Fruit fly (Drosophila melanogaster): ENCODE data around the gene hng3.
A peak's percentile ranks its signal among the peaks of the same experiment; 100 is the strongest.

hng3 gene

dm6 chr3L:738523-739356 lies 16.5 kb downstream of the hng3 start (continued):
- TF ChIP-seq Hsf (GFP tag; optimal IDR thresholded peaks at IDR 0.05), result peak; percentile 83
- peak; percentile 54 for TF ChIP-seq CG7271 (tag; optimal IDR thresholded peaks at IDR 0.05)
- peak; percentile 94 for TF ChIP-seq phol (tag; optimal IDR thresholded peaks at IDR 0.05)
- peak; percentile 35 for TF ChIP-seq wek (GFP tag; optimal IDR thresholded peaks at IDR 0.05)
- peak; percentile 87 for TF ChIP-seq Hr3 (GFP tag; optimal IDR thresholded peaks at IDR 0.05)
- no peak for TF ChIP-seq CG14860 (GFP tag; IDR thresholded peaks at IDR 0.05; ENCODE audit: partially characterized antibody)
- peak; percentile 76 for TF ChIP-seq cwo (GFP tag; optimal IDR thresholded peaks at IDR 0.05)
- peak; percentile 92 to 97 for TF ChIP-seq bsh (GFP tag; optimal IDR thresholded peaks at IDR 0.05)
- TF ChIP-seq CG3407 (GFP tag; optimal IDR thresholded peaks at IDR 0.05), result peak; percentile 89
- TF ChIP-seq Lim3 (GFP tag; IDR thresholded peaks at IDR 0.05), result peak; percentile 68
- TF ChIP-seq ind (GFP tag; optimal IDR thresholded peaks at IDR 0.05), result peak; percentile 88
- peak; percentile 85 for TF ChIP-seq CG3847 (GFP tag; IDR thresholded peaks at IDR 0.05)
- peak; percentile 68 for TF ChIP-seq sd (tag; optimal IDR thresholded peaks at IDR 0.05)
- peak; percentile 46 for TF ChIP-seq CG7786 (GFP tag; optimal IDR thresholded peaks at IDR 0.05)
- peak; percentile 91 for TF ChIP-seq CG1233 (GFP tag; optimal IDR thresholded peaks at IDR 0.05)
- TF ChIP-seq CG16813 (GFP tag; IDR thresholded peaks at IDR 0.05; ENCODE audit: partially characterized antibody), result no peak
- TF ChIP-seq dimm (GFP tag; IDR thresholded peaks at IDR 0.05), result peak; percentile 74
- TF ChIP-seq CG4404 (GFP tag; IDR thresholded peaks at IDR 0.05), result peak; percentile 80
- TF ChIP-seq CG9437 (GFP tag; optimal IDR thresholded peaks at IDR 0.05), result peak; percentile 81
- peak; percentile 94 for TF ChIP-seq CG9727 (GFP tag; optimal IDR thresholded peaks at IDR 0.05)
- TF ChIP-seq Trl (optimal IDR thresholded peaks at IDR 0.05), result peak; percentile 75 to 90
- TF ChIP-seq Trl (GFP tag; optimal IDR thresholded peaks at IDR 0.05), result no peak
- TF ChIP-seq Gsc (GFP tag; IDR thresholded peaks at IDR 0.05), result peak; percentile 70
- peak; percentile 73 for TF ChIP-seq MBD-R2 (GFP tag; IDR thresholded peaks at IDR 0.05)
- TF ChIP-seq CG10565 (GFP tag; optimal IDR thresholded peaks at IDR 0.05), result peak; percentile 63
- peak; percentile 86; the same call in 2 of the 3 replicates for TF ChIP-seq Dbx (GFP tag; IDR thresholded peaks at IDR 0.05)
- TF ChIP-seq CG10959 (GFP tag; IDR thresholded peaks at IDR 0.05), result peak; percentile 84
- TF ChIP-seq kay (GFP tag; optimal IDR thresholded peaks at IDR 0.05), result peak; percentile 79
- peak; percentile 85 for TF ChIP-seq CG12299 (tag; optimal IDR thresholded peaks at IDR 0.05)
- TF ChIP-seq CG1792 (GFP tag; optimal IDR thresholded peaks at IDR 0.05), result peak; percentile 64
- no peak for TF ChIP-seq CG31365 (tag; optimal IDR thresholded peaks at IDR 0.05)
- TF ChIP-seq ERR (GFP tag; optimal IDR thresholded peaks at IDR 0.05), result peak; percentile 51
- peak; percentile 45 for TF ChIP-seq schlank (tag; optimal IDR thresholded peaks at IDR 0.05)
- TF ChIP-seq CG12071 (GFP tag; optimal IDR thresholded peaks at IDR 0.05), result peak; percentile 67
- TF ChIP-seq disco-r (GFP tag; optimal IDR thresholded peaks at IDR 0.05), result no peak
- TF ChIP-seq CG8944 (GFP tag; optimal IDR thresholded peaks at IDR 0.05), result peak; percentile 42
- peak; percentile 90 for TF ChIP-seq lmd (GFP tag; IDR thresholded peaks at IDR 0.05)
- peak; percentile 92 for TF ChIP-seq gcm (GFP tag; optimal IDR thresholded peaks at IDR 0.05)
- TF ChIP-seq luna (GFP tag; optimal IDR thresholded peaks at IDR 0.05), result no peak
- TF ChIP-seq sc (optimal IDR thresholded peaks at IDR 0.05), result no peak
- TF ChIP-seq sc (GFP tag; optimal IDR thresholded peaks at IDR 0.05), result peak; percentile 90
- TF ChIP-seq Lpt (GFP tag; optimal IDR thresholded peaks at IDR 0.05), result no peak
- TF ChIP-seq tna (GFP tag; IDR thresholded peaks at IDR 0.05; ENCODE audit: partially characterized antibody), result no peak
- peak; percentile 81 for TF ChIP-seq MTF-1 (GFP tag; optimal IDR thresholded peaks at IDR 0.05; ENCODE audit: borderline replicate concordance)
- TF ChIP-seq bbx (GFP tag; IDR thresholded peaks at IDR 0.05; ENCODE audit: partially characterized antibody), result no peak; the same call in 1 of the 2 replicates
- TF ChIP-seq bcd (GFP tag; optimal IDR thresholded peaks at IDR 0.05), result peak; percentile 92

All from whole organism, embryonic.